Fruit fly (Drosophila melanogaster) whole organism, embryonic: ENCODE data around the gene par-6.
A peak's percentile ranks its signal among the peaks of the same experiment; 100 is the strongest.

Source experiments
- Abd-B ChIP-seq: fragments of 200-800 bp; sonication (Bioruptor generic); optimal IDR thresholded peaks from 2 replicates; lab custom pipeline; 2018; ENCODE audit warnings: missing biosample characterization, mild to moderate bottlenecking, missing genetic modification characterization, moderate library complexity
- Atf6 ChIP-seq: fragments of 200-800 bp; sonication (Bioruptor generic); IDR thresholded peaks from 2 replicates; pipeline ENCODE4 v1.3.6; 2022; ENCODE audit warnings: missing biosample characterization, missing genetic modification characterization
- Bgb ChIP-seq: fragments of 200-800 bp; sonication (Bioruptor generic); IDR thresholded peaks from 2 replicates; pipeline ENCODE4 v1.3.6; 2022; ENCODE audit warnings: missing biosample characterization, missing genetic modification characterization; ENCODE audit not compliant: partially characterized antibody
- CG11696 ChIP-seq: fragments of 200-800 bp; sonication (Bioruptor generic); IDR thresholded peaks from 2 replicates; pipeline ENCODE4 v1.3.6; 2022; ENCODE audit warnings: missing biosample characterization, missing genetic modification characterization
- CG13894 ChIP-seq: fragments of 200-800 bp; sonication (Bioruptor generic); optimal IDR thresholded peaks from 3 replicates; lab custom pipeline; 2018; ENCODE audit warnings: missing biosample characterization, mild to moderate bottlenecking, missing genetic modification characterization, moderate library complexity
- CG14965 ChIP-seq: fragments of 200-800 bp; sonication (Bioruptor generic); optimal IDR thresholded peaks from 2 replicates; lab custom pipeline; 2016; ENCODE audit warnings: missing biosample characterization, missing genetic modification characterization, borderline replicate concordance
- CG1602 ChIP-seq: fragments of 200-800 bp; sonication (Bioruptor generic); optimal IDR thresholded peaks from 3 replicates; lab custom pipeline; 2016; ENCODE audit warnings: missing biosample characterization, missing genetic modification characterization
- CG1792 ChIP-seq: fragments of 200-800 bp; sonication (Bioruptor generic); optimal IDR thresholded peaks from 2 replicates; lab custom pipeline; 2016; ENCODE audit warnings: missing biosample characterization, missing genetic modification characterization
- CG18599 ChIP-seq: fragments of 200-800 bp; sonication (Bioruptor generic); optimal IDR thresholded peaks from 3 replicates; lab custom pipeline; 2017; ENCODE audit warnings: missing biosample characterization, missing genetic modification characterization, mild to moderate bottlenecking, moderate library complexity, missing genetic modification reagents
- CG2116 ChIP-seq: fragments of 200-800 bp; sonication (Bioruptor generic); optimal IDR thresholded peaks from 3 replicates; lab custom pipeline; 2018; ENCODE audit warnings: missing biosample characterization, mild to moderate bottlenecking, missing genetic modification characterization
- CG32767 ChIP-seq: fragments of 200-800 bp; sonication (Bioruptor generic); IDR thresholded peaks from 2 replicates; pipeline ENCODE4 v1.3.6; 2022; ENCODE audit warnings: missing biosample characterization, missing genetic modification characterization
- CG34376 ChIP-seq: fragments of 200-800 bp; sonication (Bioruptor generic); optimal IDR thresholded peaks from 2 replicates; lab custom pipeline; 2018; ENCODE audit warnings: missing biosample characterization, mild to moderate bottlenecking, missing genetic modification characterization
- CG3995 ChIP-seq: fragments of 200-800 bp; sonication (Bioruptor generic); optimal IDR thresholded peaks from 3 replicates; lab custom pipeline; 2016; ENCODE audit warnings: missing biosample characterization, missing genetic modification characterization
- CG4328 ChIP-seq: fragments of 200-800 bp; sonication (Bioruptor generic); optimal IDR thresholded peaks from 3 replicates; lab custom pipeline; 2017; ENCODE audit warnings: missing biosample characterization, missing genetic modification reagents, missing genetic modification characterization
- CG8290 ChIP-seq, 3 experiments: fragments of 200-800 bp; sonication (Bioruptor generic); optimal IDR thresholded peaks; 2 replicates each; lab custom pipeline; 2016 to 2019; ENCODE audit warnings: missing biosample characterization in 3 of 3, missing genetic modification characterization in 3 of 3, mild to moderate bottlenecking in 2 of 3, moderate library complexity in 1 of 3
- Deaf1 ChIP-seq: fragments of 200-800 bp; optimal IDR thresholded peaks from 3 replicates; lab custom pipeline; 2019; ENCODE audit warnings: missing biosample characterization, mild to moderate bottlenecking, missing genetic modification characterization, moderate library complexity
- Elba2 ChIP-seq: fragments of 200-800 bp; sonication (Bioruptor generic); optimal IDR thresholded peaks from 3 replicates; lab custom pipeline; 2016; ENCODE audit warnings: missing biosample characterization, missing genetic modification characterization
- Ets65A ChIP-seq: fragments of 200-800 bp; sonication (Bioruptor generic); peaks from one replicate; lab custom pipeline; 2016; ENCODE audit warnings: missing biosample characterization, missing genetic modification characterization
- Gsc ChIP-seq: fragments of 200-800 bp; sonication (Bioruptor generic); IDR thresholded peaks from 2 replicates; pipeline ENCODE4 v1.3.6; 2022; ENCODE audit warnings: missing biosample characterization, missing genetic modification characterization
- HLH54F ChIP-seq: fragments of 200-800 bp; sonication (Bioruptor generic); optimal IDR thresholded peaks from 3 replicates; lab custom pipeline; 2016; ENCODE audit warnings: missing biosample characterization, missing genetic modification characterization
- Meics ChIP-seq: fragments of 200-800 bp; sonication (Bioruptor generic); optimal IDR thresholded peaks from 2 replicates; lab custom pipeline; 2017; ENCODE audit warnings: missing biosample characterization, mild to moderate bottlenecking, missing genetic modification characterization
- Nf-YA ChIP-seq: fragments of 200-800 bp; sonication (Bioruptor generic); IDR thresholded peaks from 2 replicates; pipeline ENCODE4 v1.3.6; 2022; ENCODE audit warnings: missing biosample characterization, missing genetic modification characterization
- Oli ChIP-seq: fragments of 200-800 bp; sonication (Bioruptor generic); optimal IDR thresholded peaks from 2 replicates; lab custom pipeline; 2018; ENCODE audit warnings: missing biosample characterization, mild to moderate bottlenecking, missing genetic modification characterization, moderate library complexity
- Side ChIP-seq: fragments of 200-800 bp; sonication (Bioruptor generic); optimal IDR thresholded peaks from 2 replicates; lab custom pipeline; 2016; ENCODE audit warnings: missing biosample characterization, missing genetic modification characterization
- Sox100B ChIP-seq: fragments of 200-800 bp; sonication (Bioruptor generic); optimal IDR thresholded peaks from 3 replicates; lab custom pipeline; 2018; ENCODE audit warnings: missing biosample characterization, mild to moderate bottlenecking, missing genetic modification characterization
- Sry-δ ChIP-seq: fragments of 200-800 bp; sonication (Bioruptor generic); optimal IDR thresholded peaks from 2 replicates; lab custom pipeline; 2016; ENCODE audit warnings: missing biosample characterization, missing genetic modification characterization
- Usf ChIP-seq: fragments of 200-800 bp; sonication (Bioruptor generic); optimal IDR thresholded peaks from 2 replicates; lab custom pipeline; 2017; ENCODE audit warnings: missing genotype, missing biosample characterization, missing genetic modification characterization
- ab ChIP-seq: fragments of 200-800 bp; sonication (Bioruptor generic); optimal IDR thresholded peaks from 2 replicates; lab custom pipeline; 2016; ENCODE audit warnings: missing biosample characterization, missing genetic modification characterization
- bigmax ChIP-seq: fragments of 200-800 bp; sonication (Bioruptor generic); optimal IDR thresholded peaks from 2 replicates; lab custom pipeline; 2018; ENCODE audit warnings: missing biosample characterization, mild to moderate bottlenecking, missing genetic modification characterization
- corto ChIP-seq: fragments of 200-800 bp; sonication (Bioruptor generic); optimal IDR thresholded peaks from 2 replicates; lab custom pipeline; 2016; ENCODE audit warnings: missing biosample characterization, mild to moderate bottlenecking, missing genetic modification characterization, moderate library complexity
- crol ChIP-seq: fragments of 200-800 bp; sonication (Bioruptor generic); IDR thresholded peaks from 2 replicates; pipeline ENCODE4 v1.3.6; 2022; ENCODE audit warnings: missing biosample characterization, missing genetic modification characterization
- da ChIP-seq: fragments of 200-800 bp; sonication (Bioruptor generic); optimal IDR thresholded peaks from 2 replicates; lab custom pipeline; 2016; ENCODE audit warnings: missing biosample characterization, missing genetic modification characterization
- dm ChIP-seq: fragments of 200-800 bp; sonication (Bioruptor generic); optimal IDR thresholded peaks from 3 replicates; lab custom pipeline; 2016; ENCODE audit warnings: missing biosample characterization, missing genetic modification characterization
- dysf ChIP-seq: fragments of 200-800 bp; sonication (Bioruptor generic); IDR thresholded peaks from 3 replicates; pipeline ENCODE4 v1.3.6; 2022; ENCODE audit warnings: missing biosample characterization, missing genetic modification characterization
- eyg ChIP-seq: fragments of 200-800 bp; sonication (Bioruptor generic); optimal IDR thresholded peaks from 3 replicates; lab custom pipeline; 2016; ENCODE audit warnings: missing biosample characterization, missing genetic modification characterization
- fd64A ChIP-seq: fragments of 200-800 bp; sonication (Bioruptor generic); optimal IDR thresholded peaks from 3 replicates; lab custom pipeline; 2018; ENCODE audit warnings: missing biosample characterization, mild to moderate bottlenecking, missing genetic modification characterization
- fru ChIP-seq: fragments of >200 bp; optimal IDR thresholded peaks from 2 replicates; lab custom pipeline; 2017
- ftz-f1 ChIP-seq: fragments of 200-800 bp; sonication (Bioruptor generic); optimal IDR thresholded peaks from 2 replicates; lab custom pipeline; 2016; ENCODE audit warnings: missing biosample characterization, missing genetic modification characterization
- hb ChIP-seq: fragments of 200-800 bp; sonication (Bioruptor generic); IDR thresholded peaks from 3 replicates; pipeline ENCODE4 v1.3.6; 2022; ENCODE audit warnings: missing biosample characterization, missing genetic modification characterization; ENCODE audit not compliant: partially characterized antibody
- hth ChIP-seq: fragments of >200 bp; optimal IDR thresholded peaks from 2 replicates; lab custom pipeline; 2017; ENCODE audit warnings: inconsistent platforms
- jumu ChIP-seq: fragments of 200-800 bp; sonication (Bioruptor generic); optimal IDR thresholded peaks from 3 replicates; lab custom pipeline; 2016; ENCODE audit warnings: missing biosample characterization, missing genetic modification characterization
- phol ChIP-seq: fragments of 200-800 bp; sonication (Bioruptor generic); optimal IDR thresholded peaks from 3 replicates; lab custom pipeline; 2018; ENCODE audit warnings: missing biosample characterization, mild to moderate bottlenecking, missing genetic modification characterization, moderate library complexity
- row ChIP-seq: fragments of 200-800 bp; sonication (Bioruptor generic); IDR thresholded peaks from 3 replicates; pipeline ENCODE4 v1.3.6; 2022; ENCODE audit warnings: missing biosample characterization, missing genetic modification characterization
- sc ChIP-seq, 3 experiments: fragments of >200 bp in 2 of 3; fragments of 200-800 bp in 1 of 3; sonication (Bioruptor generic) in 1 of 3; optimal IDR thresholded peaks; 2 replicates in 2 of 3; 3 replicates in 1 of 3; lab custom pipeline; 2017; ENCODE audit warnings: mild to moderate bottlenecking in 1 of 3, missing biosample characterization in 1 of 3, missing genetic modification characterization in 1 of 3, missing genetic modification reagents in 1 of 3
- sim ChIP-seq: fragments of 200-800 bp; sonication (Bioruptor generic); IDR thresholded peaks from 2 replicates; pipeline ENCODE4 v1.3.6; 2022; ENCODE audit warnings: missing biosample characterization, missing genetic modification characterization
- ssp ChIP-seq: fragments of 200-800 bp; sonication (Bioruptor generic); IDR thresholded peaks from 2 replicates; pipeline ENCODE4 v1.3.6; 2022; ENCODE audit warnings: missing biosample characterization, missing genetic modification characterization
- stc ChIP-seq: fragments of 200-800 bp; sonication (Bioruptor generic); IDR thresholded peaks from 2 replicates; pipeline ENCODE4 v1.3.6; 2022; ENCODE audit warnings: missing biosample characterization, missing genetic modification characterization
- tgo ChIP-seq: fragments of 200-800 bp; sonication (Bioruptor generic); IDR thresholded peaks from 3 replicates; pipeline ENCODE4 v1.3.6; 2022; ENCODE audit warnings: missing biosample characterization, missing genetic modification characterization
- unc-4 ChIP-seq: fragments of 200-800 bp; sonication (Bioruptor generic); IDR thresholded peaks from 2 replicates; pipeline ENCODE4 v1.3.6; 2022; ENCODE audit warnings: missing biosample characterization, missing genetic modification characterization; ENCODE audit not compliant: partially characterized antibody
- z ChIP-seq: fragments of 200-800 bp; sonication (Bioruptor generic); IDR thresholded peaks from 3 replicates; pipeline ENCODE4 v1.3.6; 2022; ENCODE audit warnings: missing biosample characterization, missing genetic modification characterization
- zfh2 ChIP-seq: fragments of 200-800 bp; sonication (Bioruptor generic); optimal IDR thresholded peaks from 2 replicates; lab custom pipeline; 2016; ENCODE audit warnings: missing biosample characterization, missing genetic modification characterization

par-6 gene

DNA sequence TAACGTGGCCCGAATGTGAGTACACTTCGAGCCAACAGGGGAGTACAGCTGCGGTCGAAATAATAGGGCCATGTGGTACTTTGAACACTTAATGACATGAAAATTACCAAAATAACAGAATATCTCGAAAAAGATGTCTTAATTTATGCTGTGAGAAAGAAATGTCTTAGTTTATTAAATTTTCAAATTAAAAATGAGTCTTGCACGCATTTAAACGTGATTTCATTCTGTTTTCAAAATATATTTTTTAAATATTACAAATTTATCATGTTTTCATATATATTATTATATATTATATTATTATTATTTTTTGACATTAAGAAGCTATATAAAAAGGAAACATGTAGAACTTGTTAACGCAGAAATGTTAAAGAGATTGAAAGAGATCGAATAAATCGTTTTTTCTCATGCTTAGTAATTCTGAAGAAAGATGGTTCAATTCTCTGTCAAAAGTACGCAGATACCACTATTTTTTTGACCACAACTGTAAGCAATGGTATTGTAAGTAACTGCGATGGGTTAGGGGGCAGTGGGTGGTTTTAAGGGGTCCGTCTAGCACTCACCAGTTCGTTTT is 8.2 kb upstream of the par-6 start:
- TF ChIP-seq Nf-YA (no peak), Sry-δ (GFP tag; lab: Kevin White, UChicago) (no peak), Deaf1 (tag; lab: Kevin White, UChicago) (no peak), eyg (GFP tag; lab: Kevin White, UChicago) (no peak), zfh2 (GFP tag; lab: Kevin White, UChicago) (no peak), CG11696 (GFP tag; lab: Robert Waterston, UW) (peak; percentile 53), CG1792 (GFP tag; lab: Kevin White, UChicago) (no peak), corto (GFP tag; lab: Kevin White, UChicago) (no peak), Ets65A (GFP tag; lab: Kevin White, UChicago) (no peak), CG18599 (peak; percentile 16), z (GFP tag; lab: Robert Waterston, UW) (no peak), fd64A (GFP tag; lab: Kevin White, UChicago) (no peak), bigmax (GFP tag; lab: Kevin White, UChicago) (no peak), ftz-f1 (GFP tag; lab: Kevin White, UChicago) (no peak), Gsc (no peak), Usf (no peak), stc (GFP tag; lab: Robert Waterston, UW) (no peak), jumu (GFP tag; lab: Kevin White, UChicago) (no peak), hth (lab: Kevin White, UChicago) (no peak), Meics (GFP tag; lab: Kevin White, UChicago) (peak; percentile 58), phol (tag; lab: Kevin White, UChicago) (peak; percentile 52), CG2116 (no peak), CG8290 (GFP tag; optimal IDR thresholded peaks at IDR 0.05; lab: Kevin White, UChicago) (no peak), CG8290 (tag; optimal IDR thresholded peaks at IDR 0.05; lab: Kevin White, UChicago) (peak in 1 of 2 experiments; percentile 6), Side (GFP tag; lab: Kevin White, UChicago) (no peak), tgo (GFP tag; lab: Robert Waterston, UW) (peak; percentile 24; the same call in 1 of the 3 replicates), Sox100B (GFP tag; lab: Kevin White, UChicago) (peak; percentile 63), CG34376 (GFP tag; lab: Kevin White, UChicago) (no peak), dysf (GFP tag; lab: Robert Waterston, UW) (no peak; the same call in 2 of the 3 replicates), ssp (GFP tag; lab: Robert Waterston, UW) (no peak), unc-4 (GFP tag; lab: Robert Waterston, UW) (no peak), dm (no peak), Oli (tag; lab: Kevin White, UChicago) (peak; percentile 39), CG4328 (GFP tag; lab: Kevin White, UChicago) (no peak), sim (GFP tag; lab: Robert Waterston, UW) (no peak), sc (optimal IDR thresholded peaks at IDR 0.05; lab: Kevin White, UChicago) (no peak), sc (GFP tag; optimal IDR thresholded peaks at IDR 0.05; lab: Kevin White, UChicago) (no peak), CG3995 (GFP tag; lab: Kevin White, UChicago) (no peak), row (GFP tag; lab: Robert Waterston, UW) (0 out of 3 replicates have a peak, but pooled peaks have one; percentile 22), hb (GFP tag; lab: Robert Waterston, UW) (no peak), Abd-B (GFP tag; lab: Kevin White, UChicago) (no peak), CG32767 (GFP tag; lab: Robert Waterston, UW) (no peak), Elba2 (GFP tag; lab: Kevin White, UChicago) (no peak), ab (GFP tag; lab: Kevin White, UChicago) (no peak), Bgb (GFP tag; lab: Robert Waterston, UW) (no peak), CG1602 (GFP tag; lab: Kevin White, UChicago) (no peak), da (GFP tag; lab: Kevin White, UChicago) (no peak), CG14965 (GFP tag; lab: Kevin White, UChicago) (no peak), crol (GFP tag; lab: Robert Waterston, UW) (no peak), fru (lab: Kevin White, UChicago) (no peak), HLH54F (GFP tag; lab: Kevin White, UChicago) (no peak), Atf6 (GFP tag; lab: Robert Waterston, UW) (no peak), CG13894 (tag; lab: Kevin White, UChicago) (no peak)
